Fruit fly (Drosophila melanogaster) whole organism, larva: ENCODE data around the gene Bap60.
A peak's percentile ranks its signal among the peaks of the same experiment; 100 is the strongest.
"Not testable (repeated sequence)": the region's sequence is repeated elsewhere in the genome, so short reads cannot be mapped to it uniquely, and the experiment has no call there.

Experiments
- noc ChIP-seq: fragments of 200-800 bp; sonication (Bioruptor generic); optimal IDR thresholded peaks from 3 replicates; lab custom pipeline; 2019; ENCODE audit warnings: missing biosample characterization, mild to moderate bottlenecking, missing genetic modification characterization, moderate library complexity

Bap60 gene

DNA sequence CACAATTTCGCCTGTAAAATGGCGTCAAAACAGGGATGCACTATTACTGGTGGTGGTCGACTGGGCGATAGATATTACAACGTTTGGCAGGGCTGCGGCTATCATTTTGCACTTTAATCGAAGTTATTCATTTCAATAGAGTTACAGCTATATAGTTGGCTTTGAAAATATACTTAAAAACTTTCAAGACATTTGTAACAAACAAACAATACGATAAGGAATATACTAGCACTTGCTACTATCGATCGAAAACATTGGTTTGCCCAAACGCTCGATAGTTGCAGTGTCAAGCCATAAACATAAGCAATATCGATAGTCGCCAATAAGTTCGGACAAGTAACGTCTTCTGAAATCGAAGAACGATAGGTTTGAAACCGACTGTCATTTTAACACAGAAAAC, at the start of gene Bap60, which contains the start of gene CG12096:
Gene Bap60, minus strand, starts transcription at position 28 of the 400 bp plus-strand sequence.
Gene CG12096, plus strand, starts transcription at position 124 of the 400 bp plus-strand sequence.
- peak; percentile 75 for TF ChIP-seq noc (tag; lab: Kevin White, UChicago)

DNA sequence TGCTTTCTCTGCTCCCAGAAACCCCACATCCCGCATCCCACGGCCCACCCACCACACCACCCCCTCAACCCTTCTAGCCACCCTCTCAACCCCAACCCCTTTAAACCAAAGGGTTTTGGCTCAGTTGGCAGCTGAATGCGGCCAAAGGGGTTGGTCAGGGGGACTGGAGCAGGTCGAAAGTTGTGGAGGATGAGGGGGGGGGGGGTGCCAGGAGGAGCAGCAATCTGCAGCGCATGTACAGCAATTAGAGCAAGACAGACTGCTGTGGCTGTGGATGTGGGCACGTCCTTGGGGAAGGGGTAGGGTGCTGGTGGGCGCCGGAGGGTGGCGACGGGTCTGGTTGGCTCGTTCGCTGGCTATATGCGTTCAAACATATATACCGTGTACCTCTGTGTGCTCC, 49.2 kb upstream of the Bap60 start:
- no peak for TF ChIP-seq noc (tag; lab: Kevin White, UChicago)

DNA sequence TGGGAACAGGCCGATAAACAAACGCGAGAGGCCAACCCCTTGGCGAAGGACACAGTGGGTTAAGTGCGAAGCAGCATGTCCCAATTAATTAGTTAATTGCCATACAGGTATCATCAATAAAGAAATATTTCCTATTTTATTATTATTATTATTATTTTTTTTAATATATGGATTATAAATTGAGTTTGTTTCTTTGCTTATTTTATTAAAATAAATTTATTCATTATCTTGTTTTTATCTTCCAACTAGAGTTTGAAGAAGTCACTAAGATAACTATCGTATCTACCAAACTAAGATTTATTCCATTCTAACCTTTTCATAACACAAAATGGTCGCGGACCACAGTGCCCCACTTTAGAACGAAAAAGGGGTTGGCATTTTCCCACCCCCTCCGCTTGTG, 48.8 kb upstream of the Bap60 start:
- TF ChIP-seq noc (tag; lab: Kevin White, UChicago) = no peak

DNA sequence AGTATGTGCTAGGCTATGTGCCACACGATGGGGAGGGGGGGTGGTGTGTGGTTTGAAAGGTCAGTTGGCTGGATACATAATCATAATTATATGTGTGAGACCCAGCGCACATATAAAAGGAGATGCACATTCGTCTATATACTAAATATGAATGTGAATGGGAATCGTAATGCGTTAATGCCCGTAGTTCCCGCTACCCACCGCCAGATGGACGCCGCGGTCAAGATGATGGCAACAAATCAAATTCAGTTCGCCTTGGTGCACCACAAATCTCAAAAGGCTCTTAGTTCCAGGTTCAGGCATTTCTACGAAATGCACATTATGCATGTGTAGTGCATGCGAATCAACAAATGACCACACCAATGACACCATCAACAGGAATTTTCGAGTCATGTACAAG, 45.4 kb upstream of the Bap60 start:
- TF ChIP-seq noc (tag; lab: Kevin White, UChicago) = no peak

DNA sequence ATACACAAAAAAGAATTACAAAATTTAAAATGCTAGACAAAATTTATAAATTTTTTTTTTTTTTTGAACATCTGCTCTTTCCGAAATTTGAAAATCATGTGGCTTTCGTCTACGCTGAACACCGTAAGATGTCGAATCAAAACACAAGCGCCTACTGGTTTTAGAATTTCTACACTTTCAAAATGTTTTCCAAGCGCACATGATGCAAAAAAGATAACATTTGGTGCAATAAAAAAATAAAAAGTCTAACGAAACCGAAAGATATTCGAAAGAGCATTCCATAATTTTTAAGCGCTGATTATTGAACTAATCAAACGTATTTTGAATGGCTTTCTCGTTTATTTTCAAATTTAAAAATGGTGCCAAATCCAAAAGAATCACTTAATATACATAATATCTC, 42.9 kb upstream of the Bap60 start, which contains the start of gene CG44437:
Gene CG44437, minus strand, starts transcription at position 101 of the 400 bp plus-strand sequence.
- no peak for TF ChIP-seq noc (tag; lab: Kevin White, UChicago)

DNA sequence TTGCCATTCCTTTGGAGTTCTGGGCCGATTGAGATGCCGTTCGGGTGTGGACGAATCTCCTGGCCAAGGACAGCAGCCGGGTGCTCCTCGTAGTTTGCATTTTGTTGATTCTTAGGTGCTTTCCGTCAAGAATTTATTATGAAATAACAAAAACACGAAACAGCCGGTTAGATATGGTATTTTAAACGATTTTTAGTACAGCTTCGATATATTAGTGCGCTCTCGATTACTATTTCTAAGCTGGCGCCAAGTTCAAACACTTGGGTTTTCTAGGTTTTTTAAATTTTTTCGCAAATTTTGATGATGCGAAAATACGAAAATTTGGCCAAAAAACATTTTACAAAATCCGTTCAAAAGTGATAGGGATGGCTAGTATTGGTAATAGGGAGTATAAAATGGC, 34.9 kb upstream of the Bap60 start, which contains the start of gene Coq5:
Gene Coq5, minus strand, starts transcription at position 303 of the 400 bp plus-strand sequence.
- TF ChIP-seq noc (tag; lab: Kevin White, UChicago) = no peak

DNA sequence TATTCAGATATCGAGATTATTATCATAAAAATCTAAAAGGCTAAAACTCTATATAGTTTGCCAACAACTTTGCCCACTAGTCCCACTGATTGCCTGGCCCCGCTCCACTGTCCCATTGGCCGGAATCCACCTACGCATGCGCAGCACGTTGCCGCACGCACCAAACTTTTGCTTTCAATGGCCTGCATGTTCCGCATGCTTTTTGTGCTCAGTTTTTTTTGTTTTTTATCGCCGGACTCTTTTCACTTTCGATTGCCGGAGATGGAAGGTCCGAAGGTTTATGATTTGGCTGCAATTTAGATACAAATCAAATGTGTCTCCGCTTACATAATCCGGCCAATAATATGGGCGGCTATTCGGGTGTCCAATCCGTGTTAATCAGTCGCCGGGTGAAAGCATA, 32.9 kb upstream of the Bap60 start:
- no peak for TF ChIP-seq noc (tag; lab: Kevin White, UChicago)

DNA sequence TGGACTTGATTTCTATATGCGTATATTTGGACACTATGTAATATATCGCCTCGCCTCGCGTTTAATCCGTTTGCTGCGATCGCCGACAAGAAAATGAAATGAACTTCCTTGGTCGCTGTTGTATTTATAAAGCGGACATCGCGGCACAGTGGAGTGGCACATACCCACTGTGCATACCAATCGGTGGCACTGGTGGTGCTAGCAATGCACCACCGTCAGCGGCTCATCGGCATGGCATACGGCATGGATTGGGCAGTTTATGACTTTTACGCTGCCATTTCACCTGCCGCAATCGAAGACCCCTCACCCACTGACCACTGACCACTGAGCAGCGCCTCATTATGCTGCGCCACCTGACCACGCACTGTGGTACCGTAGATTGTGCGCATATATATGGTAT, 32.5 kb upstream of the Bap60 start, which contains the start of gene CG12723:
Gene CG12723, minus strand, starts transcription at position 101 of the 400 bp plus-strand sequence.
- no peak for TF ChIP-seq noc (tag; lab: Kevin White, UChicago)

DNA sequence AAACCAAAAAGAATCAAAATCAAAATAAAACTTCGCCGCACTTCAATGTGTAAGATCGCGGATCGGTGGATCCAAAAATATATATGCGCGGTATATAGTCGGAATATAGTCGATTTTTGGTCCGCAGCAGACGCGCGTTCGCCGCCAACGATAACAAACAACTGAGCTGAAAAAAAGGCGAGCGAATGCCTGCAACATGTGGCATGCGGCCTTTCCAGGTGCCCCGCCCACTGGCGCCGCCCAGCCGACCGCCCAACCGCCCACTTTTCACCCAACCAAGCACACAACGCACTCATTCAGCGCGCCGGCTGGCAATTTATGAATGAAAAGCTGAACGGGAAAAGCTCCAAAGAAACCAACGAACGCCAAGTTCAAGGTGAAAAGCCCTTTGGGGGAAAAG, 29.7 kb upstream of the Bap60 start, which contains the start of gene Lgr4:
Gene Lgr4, minus strand, starts transcription at position 133 of the 400 bp plus-strand sequence.
- no peak for TF ChIP-seq noc (tag; lab: Kevin White, UChicago)

DNA sequence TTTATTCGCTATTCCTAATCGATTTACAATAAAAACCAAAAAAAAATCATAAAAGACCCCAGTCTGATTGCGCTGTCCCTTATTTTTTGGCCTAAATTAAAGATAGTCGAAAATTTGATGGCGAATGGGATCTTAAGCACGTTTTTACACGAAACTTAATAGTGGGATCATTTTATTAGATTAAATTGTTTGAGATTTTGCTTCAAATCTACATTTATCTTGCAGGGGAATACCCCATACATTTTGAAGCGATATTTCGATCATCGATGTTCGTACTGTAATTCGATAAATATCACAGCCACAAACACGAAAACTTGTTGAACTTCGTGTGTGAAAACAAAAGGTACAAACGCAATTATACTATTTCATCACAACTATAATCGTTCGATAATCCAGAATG, 24.9 kb upstream of the Bap60 start, which contains the start of gene CG32641:
Gene CG32641, plus strand, starts transcription at position 301 of the 400 bp plus-strand sequence.
- not testable (repeated sequence) for TF ChIP-seq noc (tag; lab: Kevin White, UChicago)

DNA sequence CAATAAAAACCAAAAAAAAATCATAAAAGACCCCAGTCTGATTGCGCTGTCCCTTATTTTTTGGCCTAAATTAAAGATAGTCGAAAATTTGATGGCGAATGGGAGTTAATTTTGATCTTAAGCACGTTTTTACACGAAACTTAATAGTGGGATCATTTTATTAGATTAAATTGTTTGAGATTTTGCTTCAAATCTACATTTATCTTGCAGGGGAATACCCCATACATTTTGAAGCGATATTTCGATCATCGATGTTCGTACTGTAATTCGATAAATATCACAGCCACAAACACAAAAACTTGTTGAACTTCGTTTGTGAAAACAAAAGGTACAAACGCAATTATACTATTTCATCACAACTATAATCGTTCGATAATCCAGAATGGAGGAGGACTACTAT, 18.4 kb upstream of the Bap60 start, which contains the start of gene CG32640:
Gene CG32640, plus strand, starts transcription at position 286 of the 400 bp plus-strand sequence.
- not testable (repeated sequence) for TF ChIP-seq noc (tag; lab: Kevin White, UChicago)

DNA sequence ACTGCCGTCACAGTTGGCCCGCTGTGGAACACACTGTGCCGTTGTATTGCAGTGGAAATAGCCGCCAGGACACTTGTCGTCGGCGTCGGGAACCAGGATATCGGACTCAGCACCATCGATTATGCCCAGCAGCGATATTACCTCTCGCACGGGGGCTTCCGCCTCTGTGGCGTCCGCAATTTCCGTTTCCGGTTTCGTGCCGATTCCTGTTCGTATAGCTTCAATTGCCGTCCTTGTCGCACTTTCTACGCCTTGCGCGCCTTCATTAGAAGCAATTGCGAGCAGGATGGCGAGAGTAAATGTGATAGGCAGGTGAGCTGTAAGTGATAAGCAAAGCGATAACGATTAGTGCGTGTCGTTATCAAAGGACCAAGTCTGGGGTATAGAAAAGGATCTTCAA, 13.6 kb upstream of the Bap60 start:
- no peak for TF ChIP-seq noc (tag; lab: Kevin White, UChicago)

DNA sequence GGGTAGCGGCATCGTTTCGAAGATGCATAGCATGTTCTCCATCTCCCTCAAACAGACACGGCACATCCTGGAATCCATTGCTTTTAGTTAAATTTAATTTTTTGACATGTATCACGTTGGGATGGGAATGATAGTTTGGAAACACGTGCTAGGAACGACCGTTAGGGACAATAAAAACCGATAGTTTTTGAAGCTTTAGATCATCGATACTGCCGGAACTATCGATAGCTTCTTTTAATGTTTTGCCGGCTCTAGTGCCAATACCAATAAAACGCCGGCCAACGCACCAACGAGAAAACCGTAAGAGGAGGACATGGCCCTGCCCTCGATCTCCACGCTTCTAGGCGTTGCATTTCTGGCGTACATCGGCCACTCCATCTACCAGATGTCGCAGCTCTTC, 4.5 kb downstream of the Bap60 start, which contains the start of the genes CG4318 and CG4332:
Gene CG4318, minus strand, starts transcription at position 142 of the 400 bp plus-strand sequence.
Gene CG4332, plus strand, starts transcription at position 256 of the 400 bp plus-strand sequence.
- no peak for TF ChIP-seq noc (tag; lab: Kevin White, UChicago)

DNA sequence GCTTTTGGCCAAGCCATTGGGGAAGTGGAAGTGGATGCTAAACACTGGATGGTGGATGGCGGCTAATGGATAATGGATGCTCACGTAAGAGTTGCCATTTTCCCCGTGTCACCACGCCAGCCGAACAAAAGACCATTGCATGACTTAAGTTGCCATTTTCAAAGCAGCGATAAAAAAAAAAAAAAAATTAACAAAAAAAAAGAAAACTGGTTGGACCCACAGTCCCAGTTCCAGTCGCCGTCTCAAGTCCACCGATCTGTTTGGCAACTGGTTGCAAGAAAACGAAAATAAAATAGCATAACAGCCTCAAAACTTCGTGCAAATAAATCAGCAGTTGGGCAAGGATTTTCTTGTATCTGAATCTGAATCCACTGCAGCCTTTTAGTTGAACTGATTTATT, 10.2 kb downstream of the Bap60 start:
- no peak for TF ChIP-seq noc (tag; lab: Kevin White, UChicago)

DNA sequence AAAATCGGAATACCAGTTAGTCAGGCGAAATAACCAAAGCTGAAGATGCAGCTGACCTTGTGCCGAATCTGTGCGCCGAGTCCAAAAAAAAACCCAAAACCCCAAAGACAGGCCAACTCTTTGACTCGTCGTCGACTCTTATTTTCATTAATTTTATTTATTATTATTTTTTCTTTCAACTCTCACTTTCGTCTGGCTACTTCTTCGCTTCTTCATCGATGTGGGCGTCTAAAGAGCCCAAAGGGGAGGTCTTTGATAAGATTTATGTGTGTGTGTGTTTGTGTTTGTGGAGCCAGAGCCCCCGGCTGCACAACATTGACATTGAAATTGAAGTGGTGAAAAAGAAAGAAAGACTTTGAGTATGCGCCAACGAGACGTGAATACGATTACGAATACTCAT, 13.4 kb downstream of the Bap60 start:
- TF ChIP-seq noc (tag; lab: Kevin White, UChicago) = no peak

DNA sequence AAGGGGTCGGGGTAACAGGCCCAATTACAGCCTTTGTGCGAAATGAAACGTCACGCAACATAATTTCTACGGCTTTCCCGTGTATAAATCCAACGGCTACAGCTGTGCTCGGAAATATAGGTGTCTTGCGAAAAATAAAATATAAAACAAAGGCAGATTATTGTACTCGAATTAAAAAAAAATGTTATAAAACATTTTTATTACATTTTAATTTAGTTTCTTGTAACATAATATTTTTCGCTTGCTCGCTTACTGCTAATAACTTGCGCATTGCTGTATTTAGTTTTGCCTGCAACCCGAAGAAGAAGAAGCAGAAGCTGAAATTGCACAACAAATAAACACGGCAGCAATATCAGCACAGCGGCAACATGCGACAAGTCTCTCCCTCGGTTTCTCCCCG, 16.2 kb downstream of the Bap60 start:
- no peak for TF ChIP-seq noc (tag; lab: Kevin White, UChicago)

DNA sequence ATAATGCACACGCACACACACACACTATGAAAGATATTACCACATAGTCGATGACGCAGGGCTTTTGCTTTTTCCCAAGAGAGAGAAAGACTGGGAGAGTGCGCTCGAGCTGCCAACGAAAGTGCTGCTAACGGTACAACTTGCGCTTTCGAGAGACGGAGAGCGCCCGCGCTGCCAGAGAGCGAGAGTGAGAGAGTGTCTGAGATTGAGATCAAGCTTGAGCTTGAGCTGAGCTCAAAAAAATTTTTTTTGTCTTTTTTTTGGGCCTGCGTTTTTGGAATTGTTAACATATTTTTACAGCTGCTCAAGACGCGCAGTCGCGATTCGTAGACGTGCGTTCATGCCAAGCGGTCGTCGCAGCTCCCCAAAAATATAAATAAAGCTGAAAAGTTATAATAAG, 20.4 kb downstream of the Bap60 start, which contains the start of gene CG32645:
Gene CG32645, plus strand, starts transcription at position 313 of the 400 bp plus-strand sequence.
- TF ChIP-seq noc (tag; lab: Kevin White, UChicago) = no peak
